Worm (Caenorhabditis elegans) whole organism, young adult: ENCODE results near the gene Y60A3A.23.

Experiments used
- F22D6.2 ChIP-seq: sonication (generic microtip); optimal IDR thresholded peaks from 2 replicates; lab custom pipeline; 2016; ENCODE audit warnings: mild to moderate bottlenecking, missing genetic modification characterization, missing compliant biosample characterization
- F33H1.4 ChIP-seq: fragments of 200-800 bp; sonication (Bioruptor generic); IDR thresholded peaks from 2 replicates; pipeline ENCODE4 v1.3.6; 2022; ENCODE audit warnings: missing genetic modification reagents, missing genetic modification characterization, missing compliant biosample characterization
- F39B2.1 ChIP-seq: fragments of 200-800 bp; sonication (Bioruptor generic); IDR thresholded peaks from 2 replicates; pipeline ENCODE4 v1.3.6; 2022; ENCODE audit warnings: missing genetic modification reagents, missing genetic modification characterization, missing compliant biosample characterization
- F49E8.2 ChIP-seq: sonication (generic microtip); optimal IDR thresholded peaks from 3 replicates; lab custom pipeline; 2017; ENCODE audit warnings: missing genetic modification characterization, mild to moderate bottlenecking, missing compliant biosample characterization, antibody characterized with exemption, moderate library complexity; ENCODE audit not compliant: insufficient read depth
- F52B5.7 ChIP-seq: sonication (generic microtip); optimal IDR thresholded peaks from 2 replicates; lab custom pipeline; 2016; ENCODE audit warnings: mild to moderate bottlenecking, missing genetic modification characterization, missing compliant biosample characterization
- Y56A3A.18 ChIP-seq: fragments of 200-800 bp; sonication (Bioruptor generic); IDR thresholded peaks from 2 replicates; pipeline ENCODE4 v1.3.6; 2022; ENCODE audit warnings: missing genetic modification reagents, missing genetic modification characterization, missing compliant biosample characterization
- akir-1 ChIP-seq: fragments of 200-800 bp; sonication (Bioruptor generic); optimal IDR thresholded peaks from 2 replicates; lab custom pipeline; 2018; ENCODE audit warnings: mild to moderate bottlenecking, missing genetic modification characterization, moderate library complexity, missing compliant biosample characterization
- aptf-2 ChIP-seq: fragments of 200-800 bp; sonication (Bioruptor generic); conservative IDR thresholded peaks from 2 replicates; pipeline ENCODE4 v1.3.6; 2022; ENCODE audit warnings: missing genetic modification reagents, missing genetic modification characterization, missing compliant biosample characterization
- bed-1 ChIP-seq: fragments of 200-800 bp; sonication (Bioruptor generic); IDR thresholded peaks from 2 replicates; pipeline ENCODE4 v1.3.6; 2022; ENCODE audit warnings: missing genetic modification reagents, missing genetic modification characterization, missing compliant biosample characterization
- ceh-100 ChIP-seq: fragments of 200-800 bp; sonication (Bioruptor generic); IDR thresholded peaks from 2 replicates; pipeline ENCODE4 v1.3.6; 2022; ENCODE audit warnings: missing genetic modification reagents, missing genetic modification characterization, missing compliant biosample characterization
- ceh-91 ChIP-seq: fragments of 200-800 bp; sonication (Bioruptor generic); IDR thresholded peaks from 2 replicates; pipeline ENCODE4 v1.3.6; 2022; ENCODE audit warnings: missing genetic modification reagents, missing genetic modification characterization, missing compliant biosample characterization
- dpff-1 ChIP-seq: sonication (generic microtip); optimal IDR thresholded peaks from 2 replicates; lab custom pipeline; 2017; ENCODE audit warnings: mild to moderate bottlenecking, missing genetic modification characterization, missing compliant biosample characterization
- gei-17 ChIP-seq: fragments of 200-800 bp; sonication (Bioruptor generic); optimal IDR thresholded peaks from 2 replicates; lab custom pipeline; 2018; ENCODE audit warnings: mild to moderate bottlenecking, missing genetic modification characterization, missing compliant biosample characterization
- hlh-12 ChIP-seq: sonication (generic microtip); optimal IDR thresholded peaks from 2 replicates; lab custom pipeline; 2016; ENCODE audit warnings: missing genetic modification characterization, missing compliant biosample characterization
- hlh-26 ChIP-seq: fragments of 200-800 bp; sonication (Bioruptor generic); conservative IDR thresholded peaks from 2 replicates; pipeline ENCODE4 v1.3.6; 2022; ENCODE audit warnings: missing genetic modification reagents, missing genetic modification characterization, missing compliant biosample characterization
- hrde-1 ChIP-seq: sonication (generic microtip); optimal IDR thresholded peaks from 2 replicates; lab custom pipeline; 2016; ENCODE audit warnings: missing genetic modification characterization, mild to moderate bottlenecking, missing compliant biosample characterization, moderate library complexity, missing genotype, missing genetic modification reagents, borderline replicate concordance
- hsf-1 ChIP-seq: fragments of 200-800 bp; sonication (Bioruptor generic); IDR thresholded peaks from 2 replicates; pipeline ENCODE4 v1.3.6; 2022; ENCODE audit warnings: missing genetic modification reagents, missing genetic modification characterization, missing compliant biosample characterization
- lag-1 ChIP-seq: fragments of 200-800 bp; sonication (Bioruptor generic); IDR thresholded peaks from 2 replicates; pipeline ENCODE4 v1.3.6; 2022; ENCODE audit warnings: missing genetic modification reagents, missing genetic modification characterization, missing compliant biosample characterization
- lin-35 ChIP-seq, 3 experiments: fragments of 150-350 bp in 2 of 3; sonication (generic microtip) in 1 of 3; optimal IDR thresholded peaks; 2 replicates each; lab custom pipeline; 2014 to 2018; ENCODE audit warnings: missing biosample characterization in 3 of 3, missing genetic modification characterization in 3 of 3, missing genetic modification reagents in 3 of 3
- lin-40 ChIP-seq: sonication (generic microtip); optimal IDR thresholded peaks from 2 replicates; lab custom pipeline; 2016; ENCODE audit warnings: missing genetic modification characterization, mild to moderate bottlenecking, missing compliant biosample characterization, missing genotype, missing genetic modification reagents
- lir-1 ChIP-seq: fragments of 200-800 bp; sonication (Bioruptor generic); conservative IDR thresholded peaks from 2 replicates; pipeline ENCODE4 v1.3.6; 2022; ENCODE audit warnings: missing genetic modification reagents, missing genetic modification characterization, missing compliant biosample characterization
- madf-10 ChIP-seq: sonication (generic microtip); optimal IDR thresholded peaks from 2 replicates; lab custom pipeline; 2016; ENCODE audit warnings: mild to moderate bottlenecking, missing genetic modification characterization, missing compliant biosample characterization
- madf-6 ChIP-seq: fragments of 200-800 bp; sonication (Bioruptor generic); IDR thresholded peaks from 2 replicates; pipeline ENCODE4 v1.3.6; 2022; ENCODE audit warnings: missing genetic modification reagents, missing genetic modification characterization, missing compliant biosample characterization
- mes-4 ChIP-seq: sonication (generic microtip); optimal IDR thresholded peaks from 2 replicates; lab custom pipeline; 2016; ENCODE audit warnings: missing genotype, missing genetic modification characterization, missing compliant biosample characterization
- nhr-179 ChIP-seq: sonication (generic microtip); optimal IDR thresholded peaks from 2 replicates; lab custom pipeline; 2016; ENCODE audit warnings: mild to moderate bottlenecking, missing genetic modification characterization, missing compliant biosample characterization
- nhr-27 ChIP-seq: fragments of 200-800 bp; sonication (Bioruptor generic); optimal IDR thresholded peaks from 2 replicates; lab custom pipeline; 2018; ENCODE audit warnings: mild to moderate bottlenecking, missing genetic modification characterization, moderate library complexity, missing compliant biosample characterization
- nhr-90 ChIP-seq: sonication (generic microtip); optimal IDR thresholded peaks from 2 replicates; lab custom pipeline; 2016; ENCODE audit warnings: missing genotype, mild to moderate bottlenecking, missing genetic modification characterization, missing compliant biosample characterization
- pbrm-1 ChIP-seq: fragments of 200-800 bp; sonication (Bioruptor generic); IDR thresholded peaks from 2 replicates; pipeline ENCODE4 v1.3.6; 2022; ENCODE audit warnings: missing genetic modification reagents, missing genetic modification characterization, missing compliant biosample characterization
- pha-4 ChIP-seq: fragments of 150-350 bp; sonication (generic microtip); optimal IDR thresholded peaks from 2 replicates; lab custom pipeline; 2014; ENCODE audit warnings: missing biosample characterization, missing genetic modification reagents, missing genetic modification characterization
- snpc-1.3 ChIP-seq: sonication (generic microtip); optimal IDR thresholded peaks from 2 replicates; lab custom pipeline; 2017; ENCODE audit warnings: missing genetic modification characterization, mild to moderate bottlenecking, missing compliant biosample characterization, antibody characterized with exemption, moderate library complexity, missing genotype, missing genetic modification reagents; ENCODE audit not compliant: insufficient read depth
- snpc-4 ChIP-seq, 5 experiments: fragments of 150-350 bp in 1 of 5; sonication (generic microtip) in 4 of 5; optimal IDR thresholded peaks; 2 replicates each; lab custom pipeline; 2014 to 2018; ENCODE audit warnings: missing genetic modification characterization in 5 of 5, missing biosample characterization in 3 of 5, antibody characterized with exemption in 2 of 5, mild to moderate bottlenecking in 2 of 5, missing compliant biosample characterization in 2 of 5, missing genotype in 2 of 5, moderate library complexity in 2 of 5, missing genetic modification reagents in 1 of 5
- somi-1 ChIP-seq: fragments of 200-800 bp; sonication (Bioruptor generic); optimal IDR thresholded peaks from 2 replicates; lab custom pipeline; 2018; ENCODE audit warnings: mild to moderate bottlenecking, missing genetic modification characterization, missing compliant biosample characterization
- tbx-9 ChIP-seq: sonication (generic microtip); optimal IDR thresholded peaks from 2 replicates; lab custom pipeline; 2016; ENCODE audit warnings: borderline replicate concordance, missing genetic modification characterization, inconsistent platforms, missing compliant biosample characterization
- zfh-2 ChIP-seq: fragments of 200-800 bp; sonication (Bioruptor generic); conservative IDR thresholded peaks from 2 replicates; pipeline ENCODE4 v1.3.6; 2022; ENCODE audit warnings: missing genetic modification reagents, missing genetic modification characterization, missing compliant biosample characterization
- zim-3 ChIP-seq: sonication (generic microtip); optimal IDR thresholded peaks from 2 replicates; lab custom pipeline; 2017; ENCODE audit warnings: mild to moderate bottlenecking, missing genetic modification characterization, moderate library complexity, missing compliant biosample characterization
- ztf-25 ChIP-seq: fragments of 200-800 bp; sonication (Bioruptor generic); IDR thresholded peaks from 2 replicates; pipeline ENCODE4 v1.3.6; 2022; ENCODE audit warnings: missing genetic modification reagents, missing genetic modification characterization, missing compliant biosample characterization

The Y60A3A.23 gene

DNA sequence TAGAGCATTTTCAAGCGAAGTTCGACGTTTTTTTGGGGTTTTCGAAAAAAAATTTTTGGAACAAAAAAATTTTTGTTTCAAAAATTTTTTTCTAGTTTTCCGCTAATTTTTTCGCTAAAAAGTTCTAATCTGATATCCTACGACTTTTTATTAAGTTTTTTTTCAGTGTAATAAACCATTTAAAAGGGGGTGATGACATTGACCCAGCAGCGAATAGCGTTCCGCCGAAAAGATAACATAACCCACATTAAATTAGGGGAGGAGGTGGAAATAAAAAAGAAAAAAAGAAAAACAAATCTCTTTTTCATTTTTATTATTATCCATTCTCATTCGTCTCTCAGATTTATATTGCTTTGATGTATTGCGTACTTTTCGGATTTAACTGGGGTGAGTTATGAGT lies at the start of gene Y60A3A.23:
Gene Y60A3A.23 (plus strand): TSS at position 301 of the 400 bp plus-strand sequence.
- no peak for TF ChIP-seq lin-40 (tag; lab: Kevin White, UChicago)
- TF ChIP-seq Y56A3A.18 (GFP tag; lab: Robert Waterston, UW), result no peak
- no peak for TF ChIP-seq nhr-27 (tag; lab: Kevin White, UChicago)

DNA sequence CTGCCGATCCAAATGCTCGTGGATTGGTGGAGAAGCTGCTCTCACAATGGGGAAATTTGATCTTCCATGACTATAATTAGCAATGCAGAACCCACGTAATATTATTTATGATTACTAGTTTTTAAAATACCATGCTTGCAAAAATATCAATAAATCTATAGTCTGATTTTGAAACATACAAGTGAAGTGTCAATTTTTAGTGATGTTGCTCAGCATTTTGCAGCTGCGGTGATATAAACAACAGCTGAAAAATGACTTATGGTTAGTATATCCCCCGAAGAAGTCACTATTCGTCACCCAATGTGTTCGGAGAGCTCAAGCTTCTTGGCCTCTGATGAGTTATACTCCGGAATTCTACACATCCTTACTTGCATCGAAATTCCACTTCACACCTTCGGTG lies 48.8 kb upstream of the Y60A3A.23 start, which contains the start of gene srh-172:
Gene srh-172 (plus strand): TSS at position 301 of the 400 bp plus-strand sequence.
- TF ChIP-seq hlh-12 (no peak), F39B2.1 (GFP tag; lab: Robert Waterston, UW) (no peak), lin-35 (GFP tag; optimal IDR thresholded peaks at IDR 0.05; lab: Kevin White, UChicago) (no peak), hrde-1 (no peak), zfh-2 (GFP tag; lab: Robert Waterston, UW) (no peak), somi-1 (GFP tag; lab: Kevin White, UChicago) (no peak), hlh-26 (GFP tag; lab: Robert Waterston, UW) (no peak), F52B5.7 (no peak)
- TF ChIP-seq, all 124 proteins: peak for 0

DNA sequence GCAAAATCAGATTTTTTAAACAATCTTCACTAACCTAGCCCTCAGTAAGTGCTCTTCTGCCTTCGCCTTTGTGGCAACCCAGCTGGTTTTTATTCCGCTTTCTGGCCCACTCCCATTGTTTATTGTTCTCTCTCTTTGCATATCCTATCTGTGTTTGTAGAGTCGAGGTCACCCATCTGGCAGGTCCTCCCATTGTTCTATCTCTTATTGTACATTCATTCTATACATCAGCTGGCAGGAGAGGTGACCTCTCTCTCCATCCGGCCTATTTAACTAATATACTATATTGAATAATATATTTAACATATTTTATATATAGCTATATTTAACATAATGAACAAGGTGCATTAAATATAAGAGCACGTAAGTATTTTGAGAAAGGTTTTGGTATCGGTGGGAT lies 45.6 kb upstream of the Y60A3A.23 start:
- TF ChIP-seq lir-1 (GFP tag; lab: Robert Waterston, UW), result no peak
- TF ChIP-seq lag-1 (GFP tag; lab: Robert Waterston, UW), result no peak
- TF ChIP-seq bed-1 (GFP tag; lab: Robert Waterston, UW), result no peak
- no peak for TF ChIP-seq akir-1 (GFP tag; lab: Kevin White, UChicago)
- TF ChIP-seq zim-3 (tag; lab: Kevin White, UChicago), result no peak
- TF ChIP-seq F22D6.2 (tag; lab: Kevin White, UChicago), result no peak
- no peak for TF ChIP-seq somi-1 (GFP tag; lab: Kevin White, UChicago)
- no peak for TF ChIP-seq ztf-25 (GFP tag; lab: Robert Waterston, UW)
- no peak for TF ChIP-seq F49E8.2
- TF ChIP-seq hsf-1 (GFP tag; lab: Robert Waterston, UW), result no peak
- TF ChIP-seq nhr-90 (tag; lab: Kevin White, UChicago), result no peak
- no peak for TF ChIP-seq pbrm-1 (GFP tag; lab: Robert Waterston, UW)
- no peak for TF ChIP-seq hlh-12
- TF ChIP-seq madf-6 (GFP tag; lab: Robert Waterston, UW), result no peak
- no peak for TF ChIP-seq snpc-4 (GFP tag; optimal IDR thresholded peaks at IDR 0.05; lab: Kevin White, UChicago)
- no peak for TF ChIP-seq snpc-4 (tag; optimal IDR thresholded peaks at IDR 0.05; lab: Kevin White, UChicago)
- TF ChIP-seq, all 124 proteins: peak for 0

DNA sequence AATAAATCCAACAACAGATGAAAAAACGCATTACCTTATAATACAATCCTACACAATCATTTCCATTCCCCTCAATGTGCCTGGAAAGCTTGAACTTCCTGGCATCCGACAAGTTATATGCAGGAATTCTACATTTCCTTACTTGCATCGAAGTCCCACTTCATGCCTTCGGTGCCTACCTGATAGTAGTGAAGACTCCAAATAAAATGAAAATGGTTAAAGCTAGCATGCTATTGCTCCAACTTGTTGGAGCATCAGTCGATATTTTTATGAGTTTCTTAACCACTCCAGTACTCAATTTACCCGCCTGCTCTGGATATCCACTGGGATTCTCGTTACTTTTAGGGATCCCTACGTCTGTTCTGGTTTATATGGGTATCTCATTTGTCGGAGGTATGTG lies 41.9 kb upstream of the Y60A3A.23 start, which contains the start of gene srh-171:
Gene srh-171 (plus strand): TSS at position 75 of the 400 bp plus-strand sequence.
- no peak for TF ChIP-seq ceh-91 (GFP tag; lab: Robert Waterston, UW)
- TF ChIP-seq pbrm-1 (GFP tag; lab: Robert Waterston, UW), result no peak
- no peak for TF ChIP-seq F33H1.4
- no peak for TF ChIP-seq snpc-1.3
- TF ChIP-seq pha-4 (tag; lab: Kevin White, UChicago), result no peak
- TF ChIP-seq aptf-2 (GFP tag; lab: Robert Waterston, UW), result no peak
- TF ChIP-seq gei-17 (GFP tag; lab: Kevin White, UChicago), result no peak
- no peak for TF ChIP-seq dpff-1 (tag; lab: Kevin White, UChicago)
- no peak for TF ChIP-seq madf-10 (tag; lab: Kevin White, UChicago)
- TF ChIP-seq mes-4 (tag; lab: Kevin White, UChicago), result no peak
- TF ChIP-seq tbx-9 (tag; lab: Kevin White, UChicago), result no peak
- TF ChIP-seq ceh-100 (GFP tag; lab: Robert Waterston, UW), result no peak
- no peak for TF ChIP-seq lag-1 (GFP tag; lab: Robert Waterston, UW)
- TF ChIP-seq nhr-179 (tag; lab: Kevin White, UChicago), result no peak
